Worm (Caenorhabditis elegans): ENCODE results near the gene C09F12.3.

DNA sequence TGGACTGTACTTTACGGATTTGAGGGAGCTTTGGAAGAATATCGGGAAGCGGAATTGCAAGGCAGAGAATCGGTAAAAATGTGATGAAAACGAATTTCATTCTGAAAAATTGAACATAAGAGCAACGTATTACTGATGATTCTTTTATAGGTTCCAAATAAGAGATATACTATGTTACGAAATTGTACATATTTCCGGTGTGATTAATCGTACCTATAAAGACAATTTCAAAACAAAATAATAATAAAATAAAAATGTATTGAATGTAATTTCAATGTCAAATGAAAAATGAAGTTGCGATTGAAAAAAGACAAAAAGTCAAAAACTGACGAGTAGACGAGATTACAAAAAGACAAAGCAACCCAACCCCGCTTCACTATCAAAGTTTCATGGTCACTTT lies 33.7 kb downstream of the C09F12.3 start, which contains the start of gene ttr-31:
- TF ChIP-seq pha-4 (GFP tag; IDR thresholded peaks at IDR 0.05), result no peak
- TF ChIP-seq pha-4 (tag; optimal IDR thresholded peaks at IDR 0.05), result no peak
- no peak for TF ChIP-seq vab-7 (GFP tag; IDR thresholded peaks at IDR 0.05)
- TF ChIP-seq lin-1 (GFP tag; IDR thresholded peaks at IDR 0.05), result no peak
- no peak for TF ChIP-seq nhr-11 (tag; optimal IDR thresholded peaks at IDR 0.05)
- no peak for TF ChIP-seq dve-1 (tag; optimal IDR thresholded peaks at IDR 0.05; ENCODE audit: insufficient read depth)
- no peak for TF ChIP-seq mdt-29 (GFP tag; IDR thresholded peaks at IDR 0.05)
- no peak for TF ChIP-seq pqm-1 (tag; optimal IDR thresholded peaks at IDR 0.05)
- no peak for TF ChIP-seq aly-2 (tag; optimal IDR thresholded peaks at IDR 0.05)
